Fruit fly (Drosophila melanogaster): ENCODE data around the gene Rab26.

The Rab26 gene

dm6 chr3L:21283795-21284194 is 34.8 kb upstream of the Rab26 start:
- TF ChIP-seq ttk (optimal IDR thresholded peaks at IDR 0.05): no peak
- no peak for TF ChIP-seq psq (optimal IDR thresholded peaks at IDR 0.05)
- TF ChIP-seq Sin3A (optimal IDR thresholded peaks at IDR 0.05): no peak
- TF ChIP-seq insv (optimal IDR thresholded peaks at IDR 0.05): no peak
- TF ChIP-seq Myc (optimal IDR thresholded peaks at IDR 0.05): no peak
- TF ChIP-seq h (optimal IDR thresholded peaks at IDR 0.05): no peak

- TF ChIP-seq Sin3A (optimal IDR thresholded peaks at IDR 0.05) (no peak), ttk (optimal IDR thresholded peaks at IDR 0.05) (no peak), psq (optimal IDR thresholded peaks at IDR 0.05) (no peak), insv (optimal IDR thresholded peaks at IDR 0.05) (no peak), h (optimal IDR thresholded peaks at IDR 0.05) (no peak), Myc (optimal IDR thresholded peaks at IDR 0.05) (no peak)
Observed at dm6 chr3L:21284720-21285638, 33.6 kb upstream of the Rab26 start.

DNA sequence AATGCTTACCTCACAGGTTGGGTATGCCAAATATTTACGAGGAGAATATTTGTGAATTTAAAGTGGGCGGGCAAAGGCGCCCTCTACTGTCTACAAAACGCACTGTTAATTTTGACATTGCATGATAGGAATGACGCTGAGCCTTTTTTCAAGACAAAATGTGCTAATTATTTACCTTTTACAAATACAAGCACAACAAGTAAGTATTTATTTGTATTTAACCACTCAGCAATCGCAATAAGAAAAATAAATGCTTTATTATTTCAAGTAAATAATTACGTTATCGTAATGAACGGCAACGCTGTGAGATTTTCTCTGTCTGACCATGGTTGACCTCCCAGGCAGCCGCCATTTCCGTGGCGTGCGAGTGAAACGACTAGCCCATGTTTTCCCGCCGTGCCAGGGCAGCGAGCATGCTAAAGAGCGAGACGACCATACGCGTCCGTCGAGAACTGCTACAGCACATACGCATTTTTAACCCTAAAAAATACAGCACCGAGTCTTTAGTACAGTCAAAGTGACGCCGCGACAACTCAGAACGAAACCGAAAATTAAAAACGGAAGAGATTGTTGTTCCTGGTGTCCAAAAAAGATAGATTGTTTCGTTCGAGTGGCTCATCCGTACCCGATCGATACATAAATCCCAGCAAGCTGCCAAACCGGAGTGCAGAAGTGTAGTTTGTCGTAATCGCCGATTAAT is 32.8 kb upstream of the Rab26 start, which contains the start of the genes CG12974 and pzg:
CG12974 (minus strand) TSS at position 324 of the 700 bp plus-strand sequence.
pzg (plus strand) TSS at position 461 of the 700 bp plus-strand sequence.
- TF ChIP-seq Sin3A (optimal IDR thresholded peaks at IDR 0.05) (no peak), insv (optimal IDR thresholded peaks at IDR 0.05) (no peak), psq (optimal IDR thresholded peaks at IDR 0.05) (no peak), Myc (optimal IDR thresholded peaks at IDR 0.05) (no peak), h (optimal IDR thresholded peaks at IDR 0.05) (no peak), ttk (optimal IDR thresholded peaks at IDR 0.05) (no peak)

DNA sequence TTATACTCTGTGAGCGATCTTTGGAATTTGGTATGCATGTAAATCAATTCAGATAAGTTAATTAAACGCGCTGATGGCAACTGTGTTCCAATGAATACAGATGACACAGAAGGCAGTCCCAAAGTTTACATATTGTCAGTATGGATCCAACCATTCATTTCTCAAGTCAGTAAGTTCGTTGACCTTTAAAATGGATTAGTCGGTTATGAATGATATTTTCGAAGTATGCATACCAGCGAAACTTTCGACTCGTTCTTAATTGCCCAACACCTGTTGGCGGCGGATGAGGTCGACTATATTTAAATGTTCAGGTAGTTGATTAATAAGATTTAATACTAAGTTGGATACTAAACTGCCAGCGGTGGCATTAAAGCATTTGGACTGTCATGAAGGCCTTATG is 28.2 kb upstream of the Rab26 start:
- TF ChIP-seq Sin3A (optimal IDR thresholded peaks at IDR 0.05): no peak
- no peak for TF ChIP-seq psq (optimal IDR thresholded peaks at IDR 0.05)
- no peak for TF ChIP-seq h (optimal IDR thresholded peaks at IDR 0.05)
- TF ChIP-seq insv (optimal IDR thresholded peaks at IDR 0.05): no peak
- TF ChIP-seq Myc (optimal IDR thresholded peaks at IDR 0.05): no peak
- TF ChIP-seq ttk (optimal IDR thresholded peaks at IDR 0.05): no peak

- TF ChIP-seq h (optimal IDR thresholded peaks at IDR 0.05) (no peak), insv (optimal IDR thresholded peaks at IDR 0.05) (no peak), ttk (optimal IDR thresholded peaks at IDR 0.05) (no peak), Sin3A (optimal IDR thresholded peaks at IDR 0.05) (no peak), psq (optimal IDR thresholded peaks at IDR 0.05) (no peak), Myc (optimal IDR thresholded peaks at IDR 0.05) (no peak)
Observed at dm6 chr3L:21291055-21291454, 27.5 kb upstream of the Rab26 start.

dm6 chr3L:21292700-21293099 is 25.9 kb upstream of the Rab26 start, which contains the start of gene Cpr78Ca:
Gene Cpr78Ca, minus strand, starts transcription at chr3L:21292800.
- TF ChIP-seq insv (optimal IDR thresholded peaks at IDR 0.05) (no peak), Sin3A (optimal IDR thresholded peaks at IDR 0.05) (no peak), h (optimal IDR thresholded peaks at IDR 0.05) (no peak), psq (optimal IDR thresholded peaks at IDR 0.05) (no peak), Myc (optimal IDR thresholded peaks at IDR 0.05) (no peak), ttk (optimal IDR thresholded peaks at IDR 0.05) (no peak)

DNA sequence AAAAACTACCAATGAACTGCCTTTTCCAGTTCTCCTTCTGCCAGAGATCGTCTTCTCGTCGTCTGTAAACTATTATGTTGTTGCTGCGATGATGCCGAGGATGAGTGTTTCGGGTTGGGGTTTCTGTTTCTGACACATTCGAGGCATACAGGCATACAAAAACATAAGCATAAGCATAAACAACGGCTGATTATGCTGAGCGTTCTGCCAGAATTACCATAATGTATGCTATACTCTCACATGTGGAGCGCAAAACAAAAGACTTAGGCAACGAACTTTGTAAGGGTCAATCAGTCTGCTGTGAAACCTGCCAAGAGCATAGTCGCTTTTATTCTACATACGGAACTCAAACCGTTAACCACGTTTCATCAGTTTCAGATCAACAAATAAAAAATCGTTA is 24.4 kb upstream of the Rab26 start, which contains the start of gene Cpr78Cb:
Cpr78Cb (plus strand) TSS at position 291 of the 400 bp plus-strand sequence.
- no peak for TF ChIP-seq insv (optimal IDR thresholded peaks at IDR 0.05)
- no peak for TF ChIP-seq Myc (optimal IDR thresholded peaks at IDR 0.05)
- TF ChIP-seq Sin3A (optimal IDR thresholded peaks at IDR 0.05): no peak
- no peak for TF ChIP-seq ttk (optimal IDR thresholded peaks at IDR 0.05)
- TF ChIP-seq psq (optimal IDR thresholded peaks at IDR 0.05): no peak
- TF ChIP-seq h (optimal IDR thresholded peaks at IDR 0.05): no peak

dm6 chr3L:21297703-21298102 is 20.9 kb upstream of the Rab26 start, which contains the start of gene Edg78E:
Gene Edg78E, minus strand, starts transcription at chr3L:21297803.
- TF ChIP-seq Myc (optimal IDR thresholded peaks at IDR 0.05): no peak
- no peak for TF ChIP-seq Sin3A (optimal IDR thresholded peaks at IDR 0.05)
- TF ChIP-seq psq (optimal IDR thresholded peaks at IDR 0.05): no peak
- no peak for TF ChIP-seq h (optimal IDR thresholded peaks at IDR 0.05)
- no peak for TF ChIP-seq insv (optimal IDR thresholded peaks at IDR 0.05)
- no peak for TF ChIP-seq ttk (optimal IDR thresholded peaks at IDR 0.05)

- TF ChIP-seq ttk (optimal IDR thresholded peaks at IDR 0.05): no peak
- TF ChIP-seq psq (optimal IDR thresholded peaks at IDR 0.05): no peak
- TF ChIP-seq insv (optimal IDR thresholded peaks at IDR 0.05): no peak
Observed at dm6 chr3L:21298375-21298774, 20.2 kb upstream of the Rab26 start, which contains the start of gene CG43702. Gene CG43702, plus strand, starts transcription at chr3L:21298675.

- TF ChIP-seq insv (optimal IDR thresholded peaks at IDR 0.05): no peak
- no peak for TF ChIP-seq psq (optimal IDR thresholded peaks at IDR 0.05)
- TF ChIP-seq h (optimal IDR thresholded peaks at IDR 0.05): no peak
- no peak for TF ChIP-seq ttk (optimal IDR thresholded peaks at IDR 0.05)
- TF ChIP-seq Sin3A (optimal IDR thresholded peaks at IDR 0.05): no peak
- no peak for TF ChIP-seq Myc (optimal IDR thresholded peaks at IDR 0.05)
Observed at dm6 chr3L:21299203-21299602, 19.4 kb upstream of the Rab26 start.

DNA sequence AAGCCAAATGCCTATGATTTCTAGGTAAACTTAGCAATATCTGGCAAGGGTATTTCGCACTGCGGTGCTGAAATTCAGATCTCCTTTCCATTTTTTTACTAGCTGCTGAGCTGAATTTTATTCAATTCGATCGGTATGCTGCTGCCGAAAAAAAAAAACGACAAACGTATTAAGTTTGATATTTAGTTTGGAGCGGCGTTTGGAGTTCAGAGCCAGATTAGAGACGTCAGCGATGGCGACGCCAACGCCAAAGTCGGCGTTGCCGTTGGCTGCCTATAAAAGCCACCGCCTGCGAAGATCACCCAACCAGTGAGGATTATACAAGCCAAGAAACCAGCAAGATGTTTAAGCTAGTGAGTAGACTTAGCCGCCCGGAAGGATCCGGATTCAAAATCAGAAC is 18.3 kb upstream of the Rab26 start, which contains the start of gene Cpr78Cc:
Cpr78Cc (plus strand) TSS at position 301 of the 400 bp plus-strand sequence.
- no peak for TF ChIP-seq h (optimal IDR thresholded peaks at IDR 0.05)
- TF ChIP-seq Myc (optimal IDR thresholded peaks at IDR 0.05): no peak

Data from Kc167 (cell line).